Fruit fly (Drosophila melanogaster) whole organism, embryonic: ENCODE data around the gene Ctr1A.

Source experiments
- ATbp ChIP-seq: fragments of 200-800 bp; sonication (Bioruptor generic); optimal IDR thresholded peaks from 2 replicates; lab custom pipeline; 2017; ENCODE audit warnings: missing biosample characterization, mild to moderate bottlenecking, missing genetic modification characterization, missing genetic modification reagents
- Atf3 ChIP-seq: fragments of 200-800 bp; sonication (Bioruptor generic); optimal IDR thresholded peaks from 3 replicates; lab custom pipeline; 2016; ENCODE audit warnings: missing biosample characterization, missing genetic modification characterization
- Awh ChIP-seq: fragments of 200-800 bp; sonication (Bioruptor generic); IDR thresholded peaks from 2 replicates; pipeline ENCODE4, ENCODE4 v1.3.6; 2022; ENCODE audit warnings: missing biosample characterization, missing genetic modification characterization
- Bteb2 ChIP-seq: fragments of 200-800 bp; sonication (Bioruptor generic); optimal IDR thresholded peaks from 2 replicates; lab custom pipeline; 2016; ENCODE audit warnings: missing biosample characterization, missing genetic modification characterization
- CG1024 ChIP-seq: fragments of 200-800 bp; sonication (Bioruptor generic); IDR thresholded peaks from 2 replicates; pipeline ENCODE4 v1.3.6; 2022; ENCODE audit warnings: missing biosample characterization, missing genetic modification characterization
- CG10654 ChIP-seq: fragments of 200-800 bp; sonication (Bioruptor generic); optimal IDR thresholded peaks from 2 replicates; lab custom pipeline; 2016; ENCODE audit warnings: missing biosample characterization, missing genetic modification characterization
- CG11085 ChIP-seq: fragments of 200-800 bp; sonication (Bioruptor generic); IDR thresholded peaks from 2 replicates; pipeline ENCODE4 v1.3.6; 2022; ENCODE audit warnings: missing biosample characterization, missing genetic modification characterization
- CG12391 ChIP-seq: fragments of 200-800 bp; sonication (Bioruptor generic); optimal IDR thresholded peaks from 3 replicates; lab custom pipeline; 2018; ENCODE audit warnings: missing biosample characterization, mild to moderate bottlenecking, missing genetic modification characterization, moderate library complexity
- CG14667 ChIP-seq: fragments of 200-800 bp; sonication (Bioruptor generic); IDR thresholded peaks from 2 replicates; pipeline ENCODE4 v1.3.6; 2022; ENCODE audit warnings: missing biosample characterization, missing genetic modification characterization
- CG14860 ChIP-seq: fragments of 200-800 bp; sonication (Bioruptor generic); IDR thresholded peaks from 3 replicates; pipeline ENCODE4 v1.3.6; 2022; ENCODE audit warnings: missing biosample characterization, missing genetic modification characterization; ENCODE audit not compliant: partially characterized antibody
- CG15011 ChIP-seq: fragments of 200-800 bp; sonication (Bioruptor generic); optimal IDR thresholded peaks from 3 replicates; lab custom pipeline; 2018; ENCODE audit warnings: missing biosample characterization, mild to moderate bottlenecking, missing genetic modification characterization
- CG17361 ChIP-seq: fragments of 200-800 bp; sonication (Bioruptor generic); IDR thresholded peaks from 3 replicates; pipeline ENCODE4 v1.3.6; 2022; ENCODE audit warnings: missing biosample characterization, missing genetic modification characterization
- CG2129 ChIP-seq: fragments of 200-800 bp; sonication (Bioruptor generic); IDR thresholded peaks from 2 replicates; pipeline ENCODE4 v1.3.6; 2022; ENCODE audit warnings: missing biosample characterization, missing genetic modification characterization; ENCODE audit not compliant: partially characterized antibody
- CG2678 ChIP-seq: fragments of 200-800 bp; sonication (Bioruptor generic); optimal IDR thresholded peaks from 3 replicates; lab custom pipeline; 2019; ENCODE audit warnings: missing biosample characterization, mild to moderate bottlenecking, missing genetic modification characterization, moderate library complexity
- CG2889 ChIP-seq: fragments of 200-800 bp; sonication (Bioruptor generic); IDR thresholded peaks from 3 replicates; pipeline ENCODE4 v1.3.6; 2022; ENCODE audit warnings: missing biosample characterization, missing genetic modification characterization
- CG30020 ChIP-seq: fragments of 200-800 bp; optimal IDR thresholded peaks from 2 replicates; lab custom pipeline; 2019; ENCODE audit warnings: missing biosample characterization, mild to moderate bottlenecking, missing genetic modification characterization, moderate library complexity
- CG3065 ChIP-seq: fragments of 200-800 bp; sonication (Bioruptor generic); optimal IDR thresholded peaks from 2 replicates; lab custom pipeline; 2016; ENCODE audit warnings: missing biosample characterization, missing genetic modification characterization
- CG31388 ChIP-seq: fragments of 200-800 bp; sonication (Bioruptor generic); optimal IDR thresholded peaks from 2 replicates; lab custom pipeline; 2016; ENCODE audit warnings: missing biosample characterization, missing genetic modification characterization
- CG31441 ChIP-seq: fragments of 200-800 bp; sonication (Bioruptor generic); IDR thresholded peaks from 2 replicates; pipeline ENCODE4 v1.3.6; 2022; ENCODE audit warnings: missing biosample characterization, missing genetic modification characterization
- CG33557 ChIP-seq: fragments of 200-800 bp; sonication (Bioruptor generic); optimal IDR thresholded peaks from 2 replicates; lab custom pipeline; 2019; ENCODE audit warnings: missing biosample characterization, mild to moderate bottlenecking, missing genetic modification characterization, moderate library complexity
- CG34376 ChIP-seq: fragments of 200-800 bp; sonication (Bioruptor generic); optimal IDR thresholded peaks from 2 replicates; lab custom pipeline; 2018; ENCODE audit warnings: missing biosample characterization, mild to moderate bottlenecking, missing genetic modification characterization
- CG3995 ChIP-seq: fragments of 200-800 bp; sonication (Bioruptor generic); optimal IDR thresholded peaks from 3 replicates; lab custom pipeline; 2016; ENCODE audit warnings: missing biosample characterization, missing genetic modification characterization
- CG6254 ChIP-seq: fragments of 200-800 bp; sonication (Bioruptor generic); optimal IDR thresholded peaks from 3 replicates; lab custom pipeline; 2017; ENCODE audit warnings: mild to moderate bottlenecking, missing biosample characterization, missing genetic modification reagents, missing genetic modification characterization
- CG6272 ChIP-seq: fragments of 200-800 bp; sonication (Bioruptor generic); IDR thresholded peaks from 2 replicates; pipeline ENCODE4 v1.3.6; 2022; ENCODE audit warnings: missing biosample characterization, missing genetic modification characterization
- CG6791 ChIP-seq: fragments of 200-800 bp; sonication (Bioruptor generic); IDR thresholded peaks from 3 replicates; pipeline ENCODE4 v1.3.6; 2022; ENCODE audit warnings: missing biosample characterization, missing genetic modification characterization; ENCODE audit not compliant: partially characterized antibody
- CG6813 ChIP-seq: fragments of 200-800 bp; sonication (Bioruptor generic); optimal IDR thresholded peaks from 2 replicates; lab custom pipeline; 2017; ENCODE audit warnings: missing biosample characterization, missing genetic modification characterization, mild to moderate bottlenecking, moderate library complexity, missing genetic modification reagents
- CG7271 ChIP-seq: fragments of 200-800 bp; sonication (Bioruptor generic); optimal IDR thresholded peaks from 2 replicates; lab custom pipeline; 2018; ENCODE audit warnings: missing biosample characterization, mild to moderate bottlenecking, missing genetic modification characterization, moderate library complexity
- D19A ChIP-seq: fragments of 200-800 bp; optimal IDR thresholded peaks from 3 replicates; lab custom pipeline; 2019; ENCODE audit warnings: missing biosample characterization, mild to moderate bottlenecking, missing genetic modification characterization, moderate library complexity
- Dfd ChIP-seq, 2 experiments: fragments of >200 bp; optimal IDR thresholded peaks; 2 replicates each; lab custom pipeline; 2017; ENCODE audit warnings: missing biosample characterization in 2 of 2, missing genetic modification characterization in 2 of 2
- Mad ChIP-seq: fragments of 200-800 bp; sonication (Bioruptor generic); optimal IDR thresholded peaks from 2 replicates; lab custom pipeline; 2016; ENCODE audit warnings: missing biosample characterization, missing genetic modification characterization
- Max ChIP-seq: fragments of 200-800 bp; sonication (Bioruptor generic); optimal IDR thresholded peaks from 2 replicates; lab custom pipeline; 2016; ENCODE audit warnings: missing biosample characterization, mild to moderate bottlenecking, missing genetic modification characterization
- NC2β ChIP-seq: fragments of 200-800 bp; sonication (Bioruptor generic); optimal IDR thresholded peaks from 2 replicates; lab custom pipeline; 2016; ENCODE audit warnings: missing biosample characterization, missing genetic modification characterization
- Poxn ChIP-seq: fragments of 200-800 bp; sonication (Bioruptor generic); IDR thresholded peaks from 2 replicates; pipeline ENCODE4 v1.3.6; 2022; ENCODE audit warnings: missing biosample characterization, missing genetic modification characterization
- Rx ChIP-seq: fragments of 200-800 bp; sonication (Bioruptor generic); IDR thresholded peaks from 2 replicates; pipeline ENCODE4 v1.3.6; 2022; ENCODE audit warnings: missing biosample characterization, missing genetic modification characterization
- Scr ChIP-seq: fragments of 200-800 bp; sonication (Bioruptor generic); IDR thresholded peaks from 2 replicates; pipeline ENCODE4 v1.3.6; 2022; ENCODE audit warnings: missing biosample characterization, missing genetic modification characterization; ENCODE audit not compliant: partially characterized antibody
- Sin3A ChIP-seq: fragments of >200 bp; optimal IDR thresholded peaks from 2 replicates; lab custom pipeline; 2018
- Trl ChIP-seq, 3 experiments: fragments of >200 bp in 2 of 3; fragments of 200-800 bp in 1 of 3; sonication (Bioruptor generic) in 1 of 3; optimal IDR thresholded peaks; 2 replicates in 1 of 3; 3 replicates in 2 of 3; lab custom pipeline; 2016 to 2017; ENCODE audit warnings: missing biosample characterization in 1 of 3, missing genetic modification characterization in 1 of 3
- YL-1 ChIP-seq: fragments of 200-800 bp; sonication (Bioruptor generic); optimal IDR thresholded peaks from 3 replicates; lab custom pipeline; 2017; ENCODE audit warnings: missing biosample characterization, mild to moderate bottlenecking, missing genetic modification characterization
- ac ChIP-seq: fragments of 200-800 bp; sonication (Bioruptor generic); optimal IDR thresholded peaks from 3 replicates; lab custom pipeline; 2017; ENCODE audit warnings: missing biosample characterization, mild to moderate bottlenecking, missing genetic modification characterization
- cad ChIP-seq: fragments of >200 bp; optimal IDR thresholded peaks from 2 replicates; lab custom pipeline; 2017; ENCODE audit warnings: missing biosample characterization, missing genetic modification characterization
- ci ChIP-seq: fragments of 200-800 bp; sonication (Bioruptor generic); IDR thresholded peaks from 3 replicates; pipeline ENCODE4 v1.3.6; 2022; ENCODE audit warnings: missing biosample characterization, missing genetic modification characterization
- dimm ChIP-seq: fragments of 200-800 bp; sonication (Bioruptor generic); IDR thresholded peaks from 2 replicates; pipeline ENCODE4 v1.3.6; 2022; ENCODE audit warnings: missing biosample characterization, missing genetic modification characterization
- fd96Cb ChIP-seq: fragments of 200-800 bp; sonication (Bioruptor generic); optimal IDR thresholded peaks from 2 replicates; lab custom pipeline; 2018; ENCODE audit warnings: missing biosample characterization, mild to moderate bottlenecking, missing genetic modification characterization, moderate library complexity
- ftz-f1 ChIP-seq: fragments of 200-800 bp; sonication (Bioruptor generic); optimal IDR thresholded peaks from 2 replicates; lab custom pipeline; 2016; ENCODE audit warnings: missing biosample characterization, missing genetic modification characterization
- gfzf ChIP-seq: fragments of 200-800 bp; sonication (Bioruptor generic); optimal IDR thresholded peaks from 2 replicates; lab custom pipeline; 2016; ENCODE audit warnings: missing biosample characterization, mild to moderate bottlenecking, missing genetic modification characterization, moderate library complexity
- hb ChIP-seq: fragments of 200-800 bp; sonication (Bioruptor generic); IDR thresholded peaks from 3 replicates; pipeline ENCODE4 v1.3.6; 2022; ENCODE audit warnings: missing biosample characterization, missing genetic modification characterization; ENCODE audit not compliant: partially characterized antibody
- insv ChIP-seq, 2 experiments: fragments of 200-800 bp; sonication (Bioruptor generic); optimal IDR thresholded peaks; 3 replicates each; lab custom pipeline; 2016 to 2018; ENCODE audit warnings: missing biosample characterization in 2 of 2, missing genetic modification characterization in 2 of 2
- mam ChIP-seq: fragments of 200-800 bp; sonication (Bioruptor generic); optimal IDR thresholded peaks from 3 replicates; lab custom pipeline; 2016; ENCODE audit warnings: missing biosample characterization, missing genetic modification characterization
- ranshi ChIP-seq: fragments of 200-800 bp; sonication (Bioruptor generic); IDR thresholded peaks from 2 replicates; pipeline ENCODE4 v1.3.6; 2022; ENCODE audit warnings: missing biosample characterization, missing genetic modification characterization
- salm ChIP-seq: fragments of 200-800 bp; sonication (Bioruptor generic); optimal IDR thresholded peaks from 2 replicates; lab custom pipeline; 2018; ENCODE audit warnings: missing biosample characterization, mild to moderate bottlenecking, missing genetic modification characterization
- so ChIP-seq: fragments of 200-800 bp; sonication (Bioruptor generic); IDR thresholded peaks from 3 replicates; pipeline ENCODE4 v1.3.6; 2022; ENCODE audit warnings: missing biosample characterization, missing genetic modification characterization

Gene Ctr1A

dm6 chrX:6711295-6711694 lies 49.8 kb downstream of the Ctr1A start (continued):
- TF ChIP-seq CG6791 (GFP tag; lab: Robert Waterston, UW) (no peak), ranshi (GFP tag; lab: Robert Waterston, UW) (peak; percentile 48; the same call in 1 of the 2 replicates), CG6272 (GFP tag; lab: Robert Waterston, UW) (peak; percentile 67), CG31388 (GFP tag; lab: Kevin White, UChicago) (peak; percentile 35), CG6254 (GFP tag; lab: Kevin White, UChicago) (peak; percentile 77), Mad (GFP tag; lab: Kevin White, UChicago) (peak; percentile 55), CG6813 (peak; percentile 74), CG31441 (GFP tag; lab: Robert Waterston, UW) (peak; percentile 84), CG1024 (GFP tag; lab: Robert Waterston, UW) (peak; percentile 34; the same call in 1 of the 2 replicates), CG10654 (GFP tag; lab: Kevin White, UChicago) (peak; percentile 64), fd96Cb (tag; lab: Kevin White, UChicago) (peak; percentile 81), Sin3A (lab: Kevin White, UChicago) (no peak), Poxn (no peak), CG2129 (GFP tag; lab: Robert Waterston, UW) (no peak), CG14860 (GFP tag; lab: Robert Waterston, UW) (no peak), CG2678 (tag; lab: Kevin White, UChicago) (peak; percentile 90), Dfd (GFP tag; optimal IDR thresholded peaks at IDR 0.05; lab: Kevin White, UChicago) (no peak), Bteb2 (GFP tag; lab: Kevin White, UChicago) (peak; percentile 74), so (peak; percentile 79; the same call in 2 of the 3 replicates), CG34376 (GFP tag; lab: Kevin White, UChicago) (peak; percentile 37), CG30020 (peak; percentile 7), CG11085 (GFP tag; lab: Robert Waterston, UW) (peak; percentile 56), CG12391 (tag; lab: Kevin White, UChicago) (peak; percentile 80), YL-1 (GFP tag; lab: Kevin White, UChicago) (peak; percentile 14), hb (no peak), NC2β (GFP tag; lab: Kevin White, UChicago) (peak; percentile 73), CG7271 (no peak), CG17361 (GFP tag; lab: Robert Waterston, UW) (peak; percentile 76), Atf3 (peak; percentile 66), Max (peak; percentile 55), gfzf (no peak), Scr (no peak), insv (GFP tag; optimal IDR thresholded peaks at IDR 0.05; lab: Kevin White, UChicago) (no peak), salm (tag; lab: Kevin White, UChicago) (peak; percentile 70), Rx (GFP tag; lab: Robert Waterston, UW) (peak; percentile 39; the same call in 1 of the 2 replicates), CG14667 (GFP tag; lab: Robert Waterston, UW) (peak; percentile 44; the same call in 1 of the 2 replicates), ac (no peak), Trl (optimal IDR thresholded peaks at IDR 0.05; lab: Kevin White, UChicago) (peak; percentile 27 to 62), Trl (GFP tag; optimal IDR thresholded peaks at IDR 0.05; lab: Kevin White, UChicago) (peak; percentile 65), mam (GFP tag; lab: Kevin White, UChicago) (peak; percentile 77), CG15011 (GFP tag; lab: Kevin White, UChicago) (peak; percentile 62), D19A (tag; lab: Kevin White, UChicago) (peak; percentile 70), ATbp (GFP tag; lab: Kevin White, UChicago) (peak; percentile 82), dimm (GFP tag; lab: Robert Waterston, UW) (0 out of 2 replicates have a peak, but pooled peaks have one; percentile 25), CG33557 (GFP tag; lab: Kevin White, UChicago) (peak; percentile 13), CG3995 (GFP tag; lab: Kevin White, UChicago) (no peak), ftz-f1 (GFP tag; lab: Kevin White, UChicago) (no peak), Awh (peak; percentile 71), ci (GFP tag; lab: Robert Waterston, UW) (peak; percentile 80), cad (GFP tag; lab: Kevin White, UChicago) (no peak), CG3065 (peak; percentile 28), CG2889 (GFP tag; lab: Robert Waterston, UW) (no peak)
